Worm (Caenorhabditis elegans): ENCODE measurements around the gene C25D7.10.

DNA sequence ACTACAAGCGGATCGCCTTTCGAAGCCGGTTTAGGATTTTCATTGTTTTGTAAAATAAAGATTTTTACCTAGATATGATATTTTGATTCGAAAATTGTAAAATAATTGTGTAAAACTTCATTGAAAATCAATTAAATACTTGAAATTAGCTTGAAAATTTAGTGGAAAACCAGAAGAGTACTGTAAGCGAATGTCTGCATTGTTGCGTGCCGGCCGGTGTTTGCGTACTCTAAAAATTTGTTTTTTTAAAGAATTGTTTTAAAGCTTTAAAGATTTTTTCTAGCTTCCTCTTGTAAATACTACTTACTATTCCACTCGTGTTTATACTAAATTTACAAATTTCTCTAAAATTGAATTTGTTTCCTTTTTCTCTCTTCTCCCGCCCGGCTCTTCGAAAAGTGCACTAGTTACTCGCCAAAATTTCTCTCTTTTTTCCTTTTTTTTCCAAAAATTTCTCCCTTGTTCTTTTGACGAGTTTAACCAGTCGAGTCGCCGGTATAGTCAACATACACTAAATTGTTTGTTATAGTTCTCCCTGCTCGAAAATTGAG, 2.2 kb downstream of the C25D7.10 start:
- TF ChIP-seq tbx-37 (GFP tag; conservative IDR thresholded peaks at IDR 0.05) (no peak), hnd-1 (tag; optimal IDR thresholded peaks at IDR 0.05) (no peak), pes-1 (GFP tag; IDR thresholded peaks at IDR 0.05) (no peak), tbx-11 (GFP tag; IDR thresholded peaks at IDR 0.05) (no peak), ama-1 (optimal IDR thresholded peaks at IDR 0.05) (no peak), B0310.2 (tag; optimal IDR thresholded peaks at IDR 0.05) (no peak), flt-1 (GFP tag; IDR thresholded peaks at IDR 0.05) (no peak), scrt-1 (GFP tag; IDR thresholded peaks at IDR 0.05) (no peak), ceh-13 (GFP tag; optimal IDR thresholded peaks at IDR 0.05) (no peak)

All from whole organism, early embryonic.